Worm (Caenorhabditis elegans) whole organism, L4/young adult: Measurements from ENCODE around the gene C01G12.13.

Experiments used
- W03F9.2 ChIP-seq: fragments of 150-350 bp; optimal IDR thresholded peaks from 2 replicates; lab custom pipeline; 2014; ENCODE audit warnings: missing biosample characterization, missing genetic modification characterization
- dao-5 ChIP-seq: sonication (generic microtip); optimal IDR thresholded peaks from 2 replicates; lab custom pipeline; 2016; ENCODE audit warnings: missing genotype, missing genetic modification characterization, moderate library complexity, missing compliant biosample characterization
- him-1 ChIP-seq: sonication (generic microtip); optimal IDR thresholded peaks from 2 replicates; lab custom pipeline; 2016; ENCODE audit warnings: missing genotype, missing genetic modification reagents, missing genetic modification characterization, missing compliant biosample characterization

ce11 chrII:14618764-14619163 is 42.2 kb downstream of the C01G12.13 start:
- no peak for TF ChIP-seq dao-5 (tag; lab: Kevin White, UChicago)
- TF ChIP-seq W03F9.2 (tag; lab: Kevin White, UChicago), result no peak
- no peak for TF ChIP-seq him-1 (tag; lab: Kevin White, UChicago)
